Worm (Caenorhabditis elegans) whole organism, L3 larva: ENCODE results near the gene avr-15.

ENCODE experiments used
- R02D3.7 ChIP-seq: fragments of 150-350 bp; optimal IDR thresholded peaks from 2 replicates; lab custom pipeline; 2014; ENCODE audit warnings: missing biosample characterization, missing genetic modification characterization
- aly-2 ChIP-seq: fragments of 150-350 bp; optimal IDR thresholded peaks from 2 replicates; lab custom pipeline; 2014; ENCODE audit warnings: missing biosample characterization, missing genetic modification characterization
- ama-1 ChIP-seq: fragments of 150-350 bp; optimal IDR thresholded peaks from 2 replicates; lab custom pipeline; 2018
- ceh-28 ChIP-seq: fragments of 150-350 bp; optimal IDR thresholded peaks from 2 replicates; lab custom pipeline; 2014; ENCODE audit warnings: missing biosample characterization, missing genetic modification reagents, missing genetic modification characterization
- ceh-82 ChIP-seq: fragments of 150-350 bp; optimal IDR thresholded peaks from 2 replicates; lab custom pipeline; 2014; ENCODE audit warnings: missing biosample characterization, missing genetic modification characterization
- daf-12 ChIP-seq: fragments of 150-350 bp; optimal IDR thresholded peaks from 2 replicates; lab custom pipeline; 2014; ENCODE audit warnings: missing biosample characterization, missing genetic modification reagents, missing genetic modification characterization
- elt-1 ChIP-seq: fragments of 150-350 bp; optimal IDR thresholded peaks from 2 replicates; lab custom pipeline; 2014; ENCODE audit warnings: missing biosample characterization, missing genetic modification characterization
- elt-2 ChIP-seq: sonication (generic microtip); optimal IDR thresholded peaks from 2 replicates; lab custom pipeline; 2016; ENCODE audit warnings: missing genetic modification reagents, mild to moderate bottlenecking, missing genetic modification characterization, missing compliant biosample characterization
- elt-3 ChIP-seq, 3 experiments: fragments of 150-350 bp in 1 of 3; sonication (generic microtip) in 2 of 3; optimal IDR thresholded peaks; 2 replicates in 2 of 3; 4 replicates in 1 of 3; lab custom pipeline; 2014 to 2017; ENCODE audit warnings: missing biosample characterization in 3 of 3, missing genetic modification characterization in 3 of 3
- eor-1 ChIP-seq, 2 experiments: fragments of 150-350 bp; optimal IDR thresholded peaks; 2 replicates each; lab custom pipeline; 2014 to 2018; ENCODE audit warnings: missing biosample characterization in 2 of 2, missing genetic modification characterization in 2 of 2
- fkh-10 ChIP-seq: sonication (generic microtip); optimal IDR thresholded peaks from 2 replicates; lab custom pipeline; 2017; ENCODE audit warnings: missing biosample characterization, missing genetic modification reagents, missing genetic modification characterization
- fkh-2 ChIP-seq: fragments of 150-350 bp; optimal IDR thresholded peaks from 2 replicates; lab custom pipeline; 2014; ENCODE audit warnings: missing biosample characterization, missing genetic modification reagents, missing genetic modification characterization
- lin-15B ChIP-seq: fragments of 150-350 bp; optimal IDR thresholded peaks from 2 replicates; lab custom pipeline; 2014; ENCODE audit warnings: missing biosample characterization, missing genetic modification characterization
- lin-39 ChIP-seq: fragments of 150-350 bp; optimal IDR thresholded peaks from 2 replicates; lab custom pipeline; 2018; ENCODE audit warnings: missing biosample characterization, missing genetic modification reagents, missing genetic modification characterization
- lsy-12 ChIP-seq: sonication (generic microtip); optimal IDR thresholded peaks from 2 replicates; lab custom pipeline; 2016; ENCODE audit warnings: mild to moderate bottlenecking, missing genetic modification characterization, missing compliant biosample characterization
- mdl-1 ChIP-seq: fragments of 150-350 bp; optimal IDR thresholded peaks from 2 replicates; lab custom pipeline; 2014; ENCODE audit warnings: missing biosample characterization, missing genetic modification characterization
- mml-1 ChIP-seq: fragments of 150-350 bp; sonication (generic microtip); optimal IDR thresholded peaks from 3 replicates; lab custom pipeline; 2014; ENCODE audit warnings: missing biosample characterization, missing genetic modification characterization
- nfya-1 ChIP-seq: sonication (generic microtip); optimal IDR thresholded peaks from 2 replicates; lab custom pipeline; 2017; ENCODE audit warnings: missing genetic modification characterization, mild to moderate bottlenecking, missing compliant biosample characterization, antibody characterized with exemption, moderate library complexity; ENCODE audit not compliant: insufficient read depth
- nhr-11 ChIP-seq: fragments of 150-350 bp; optimal IDR thresholded peaks from 2 replicates; lab custom pipeline; 2014; ENCODE audit warnings: missing biosample characterization, missing genetic modification characterization
- nhr-12 ChIP-seq: fragments of 150-350 bp; optimal IDR thresholded peaks from 2 replicates; lab custom pipeline; 2014; ENCODE audit warnings: missing biosample characterization, missing genetic modification characterization
- nhr-23 ChIP-seq: fragments of 150-350 bp; optimal IDR thresholded peaks from 2 replicates; lab custom pipeline; 2014; ENCODE audit warnings: missing biosample characterization, missing genetic modification reagents, missing genetic modification characterization
- nhr-237 ChIP-seq: fragments of 150-350 bp; optimal IDR thresholded peaks from 2 replicates; lab custom pipeline; 2014; ENCODE audit warnings: missing biosample characterization, missing genetic modification characterization
- nhr-25 ChIP-seq: sonication (generic microtip); optimal IDR thresholded peaks from 2 replicates; lab custom pipeline; 2017; ENCODE audit warnings: missing biosample characterization, missing genetic modification characterization
- nhr-28 ChIP-seq: fragments of 150-350 bp; optimal IDR thresholded peaks from 2 replicates; lab custom pipeline; 2014; ENCODE audit warnings: missing biosample characterization, missing genetic modification characterization
- nhr-43 ChIP-seq: sonication (generic microtip); optimal IDR thresholded peaks from 2 replicates; lab custom pipeline; 2016; ENCODE audit warnings: mild to moderate bottlenecking, missing genetic modification characterization, missing compliant biosample characterization; ENCODE audit not compliant: poor library complexity, severe bottlenecking
- nhr-67 ChIP-seq: fragments of 150-350 bp; optimal IDR thresholded peaks from 2 replicates; lab custom pipeline; 2014; ENCODE audit warnings: missing biosample characterization, missing genetic modification characterization
- nhr-77 ChIP-seq: fragments of 150-350 bp; optimal IDR thresholded peaks from 2 replicates; lab custom pipeline; 2014; ENCODE audit warnings: missing biosample characterization, missing genetic modification characterization
- sea-2 ChIP-seq: fragments of 150-350 bp; sonication (generic microtip); optimal IDR thresholded peaks from 4 replicates; lab custom pipeline; 2014; ENCODE audit warnings: missing biosample characterization, missing genetic modification reagents, missing genetic modification characterization
- skn-1 ChIP-seq: fragments of 150-350 bp; optimal IDR thresholded peaks from 2 replicates; lab custom pipeline; 2014; ENCODE audit warnings: missing biosample characterization, missing genetic modification characterization
- unc-62 ChIP-seq: fragments of 150-350 bp; sonication (generic microtip); optimal IDR thresholded peaks from 4 replicates; lab custom pipeline; 2014; ENCODE audit warnings: missing biosample characterization, missing genetic modification reagents, missing genetic modification characterization
- zag-1 ChIP-seq: fragments of 150-350 bp; optimal IDR thresholded peaks from 2 replicates; lab custom pipeline; 2014; ENCODE audit warnings: missing biosample characterization, missing genetic modification characterization
- ztf-11 ChIP-seq: fragments of 150-350 bp; optimal IDR thresholded peaks from 2 replicates; lab custom pipeline; 2014; ENCODE audit warnings: missing biosample characterization, missing genetic modification characterization
- ztf-4 ChIP-seq: fragments of 150-350 bp; optimal IDR thresholded peaks from 2 replicates; lab custom pipeline; 2014; ENCODE audit warnings: missing biosample characterization, missing genetic modification characterization

avr-15 gene

DNA sequence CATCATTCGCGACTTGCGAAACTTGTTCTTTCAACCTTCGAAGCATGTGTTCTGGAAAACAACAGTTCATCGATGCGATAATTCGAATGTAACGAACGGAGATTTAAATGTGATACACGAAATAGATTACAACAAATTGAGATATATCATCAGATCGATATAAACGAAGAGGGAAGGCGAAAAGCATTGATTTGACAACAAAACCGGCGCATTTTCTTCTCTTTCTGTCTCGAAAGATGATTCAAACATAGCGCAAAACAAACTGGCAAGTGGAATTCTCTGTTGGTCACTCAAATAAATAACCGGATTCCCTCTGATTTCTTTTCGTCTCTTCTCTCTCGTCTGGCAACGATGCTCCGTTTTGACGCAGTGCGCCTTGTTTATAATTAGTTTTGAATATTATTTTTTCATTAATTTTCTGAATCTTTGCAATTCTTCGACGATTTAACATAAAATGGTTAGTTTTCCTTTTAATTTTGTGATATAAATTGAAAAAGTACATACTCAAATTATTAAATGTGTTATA lies 14.1 kb downstream of the avr-15 start, which contains the start of the genes eea-1 and gut-2 (continued):
- TF ChIP-seq lin-39 (tag; lab: Kevin White, UChicago) (peak; percentile 8), ceh-28 (peak; percentile 40), ceh-82 (tag; lab: Kevin White, UChicago) (no peak), nhr-77 (tag; lab: Kevin White, UChicago) (no peak), nfya-1 (peak; percentile 69), nhr-28 (tag; lab: Kevin White, UChicago) (no peak), nhr-11 (tag; lab: Kevin White, UChicago) (no peak), lsy-12 (tag; lab: Kevin White, UChicago) (no peak), ama-1 (lab: Kevin White, UChicago) (peak; percentile 19), sea-2 (GFP tag; lab: Kevin White, UChicago) (no peak), aly-2 (tag; lab: Kevin White, UChicago) (no peak), ztf-11 (tag; lab: Kevin White, UChicago) (no peak), fkh-10 (GFP tag; lab: Kevin White, UChicago) (no peak), lin-15B (tag; lab: Kevin White, UChicago) (peak; percentile 77), nhr-67 (no peak), eor-1 (tag; optimal IDR thresholded peaks at IDR 0.05; lab: Kevin White, UChicago) (no peak), nhr-25 (tag; lab: Kevin White, UChicago) (peak; percentile 73), elt-2 (tag; lab: Kevin White, UChicago) (peak; percentile 14)

DNA sequence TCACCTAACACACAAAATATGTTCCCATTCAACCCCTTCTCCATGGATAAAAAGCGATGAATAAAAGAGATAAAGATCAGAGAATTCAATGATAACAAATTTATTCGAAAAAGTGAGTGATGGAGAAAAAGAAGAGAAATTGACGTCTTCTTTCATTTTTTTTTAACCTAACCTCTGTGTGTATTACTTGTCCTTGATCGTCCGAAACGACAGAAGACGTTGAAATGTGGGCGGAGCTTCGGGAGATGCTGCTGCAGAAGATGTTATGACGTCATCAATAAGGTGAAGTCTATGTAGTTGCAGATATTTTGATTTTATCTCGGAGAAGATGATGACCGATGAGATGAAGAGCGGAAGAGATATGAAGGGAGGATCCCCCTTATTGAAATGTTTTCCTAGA lies 21.7 kb downstream of the avr-15 start, which contains the start of gene T10G3.3:
TSS of gene T10G3.3 (minus strand) at position 370 of the 400 bp plus-strand sequence.
- TF ChIP-seq nhr-25 (tag; lab: Kevin White, UChicago) (peak; percentile 69), ama-1 (lab: Kevin White, UChicago) (no peak), nhr-23 (tag; lab: Kevin White, UChicago) (peak; percentile 39), nhr-43 (peak; percentile 2), eor-1 (tag; optimal IDR thresholded peaks at IDR 0.05; lab: Kevin White, UChicago) (no peak), lsy-12 (tag; lab: Kevin White, UChicago) (no peak), fkh-2 (no peak), elt-1 (tag; lab: Kevin White, UChicago) (peak; percentile 90)
- TF ChIP-seq, all 47 proteins: peak for 4

DNA sequence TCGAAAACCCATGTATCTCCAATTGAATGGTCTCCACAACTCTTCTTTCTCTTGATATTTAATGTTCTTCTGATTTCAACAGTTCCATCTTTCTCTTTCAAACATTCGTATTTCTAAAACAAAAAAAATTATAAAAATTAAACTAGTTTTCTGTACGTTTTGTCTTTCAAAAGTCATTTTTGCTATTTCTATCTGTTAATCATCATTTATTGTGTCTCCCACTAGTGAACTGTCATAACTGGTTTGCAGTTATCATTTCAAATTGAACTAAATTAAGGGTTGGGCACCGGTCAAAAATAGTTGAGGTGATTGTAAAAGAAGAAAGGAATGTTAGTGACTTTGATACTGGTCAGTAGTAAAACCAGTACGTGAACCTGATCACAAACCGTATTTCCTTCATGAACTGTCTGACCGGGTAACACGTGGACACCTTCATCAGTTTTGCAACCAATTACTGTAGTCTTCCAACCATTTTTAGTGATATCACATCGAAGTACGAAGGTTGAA lies 23.2 kb downstream of the avr-15 start:
- TF ChIP-seq elt-3 (tag; optimal IDR thresholded peaks at IDR 0.05; lab: Kevin White, UChicago) (peak in 1 of 3 experiments; percentile 30), fkh-10 (GFP tag; lab: Kevin White, UChicago) (no peak), nhr-12 (tag; lab: Kevin White, UChicago) (no peak), nhr-43 (no peak), zag-1 (no peak), nhr-77 (tag; lab: Kevin White, UChicago) (no peak), skn-1 (no peak), nhr-25 (tag; lab: Kevin White, UChicago) (no peak)

DNA sequence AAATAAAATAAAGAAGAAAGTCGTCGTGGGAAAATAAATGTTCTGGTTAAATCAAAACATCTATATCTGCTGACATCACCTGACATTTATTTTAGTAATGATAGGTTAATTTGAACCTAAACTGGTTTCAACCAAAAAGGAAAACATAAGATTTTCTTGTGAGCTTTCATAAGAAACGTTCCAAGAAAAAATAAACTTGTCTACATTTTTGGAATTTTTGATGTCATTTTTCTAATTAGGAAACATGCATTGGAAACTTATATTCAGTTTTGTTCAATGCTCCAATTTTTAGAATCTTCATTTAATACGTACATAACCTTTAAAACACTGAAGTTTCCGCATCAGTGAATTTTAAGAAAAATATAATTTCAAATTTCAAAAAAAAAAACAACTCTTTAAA lies 25.8 kb downstream of the avr-15 start:
- TF ChIP-seq eor-1 (tag; optimal IDR thresholded peaks at IDR 0.05; lab: Kevin White, UChicago) (no peak), nhr-12 (tag; lab: Kevin White, UChicago) (no peak), mdl-1 (tag; lab: Kevin White, UChicago) (no peak), nhr-11 (tag; lab: Kevin White, UChicago) (no peak), unc-62 (GFP tag; lab: Kevin White, UChicago) (no peak), lsy-12 (tag; lab: Kevin White, UChicago) (no peak), nhr-237 (no peak)
- TF ChIP-seq, all 47 proteins: peak for 0

DNA sequence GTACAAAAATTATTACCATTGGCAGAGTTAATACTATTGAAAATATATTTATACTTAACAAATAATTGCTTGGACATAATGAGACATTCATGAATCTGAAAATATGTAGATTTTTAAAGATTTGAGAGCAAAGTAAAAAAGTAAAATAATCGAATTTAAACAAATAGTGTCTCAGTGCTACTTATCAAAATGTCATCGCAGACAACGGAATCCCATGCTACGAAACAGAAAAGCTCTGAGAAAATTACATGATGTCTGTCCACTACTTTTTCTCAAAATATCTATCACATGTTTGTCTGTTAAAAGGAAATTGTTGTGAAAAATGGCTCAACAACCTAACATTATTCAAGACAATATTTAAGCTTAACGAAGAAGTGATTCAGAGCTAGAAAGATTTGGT lies 27.2 kb downstream of the avr-15 start, which contains the start of gene T10G3.4:
TSS of gene T10G3.4 (minus strand) at position 101 of the 400 bp plus-strand sequence.
- no peak for TF ChIP-seq ama-1 (lab: Kevin White, UChicago)
- TF ChIP-seq ztf-4 (tag; lab: Kevin White, UChicago): no peak
- TF ChIP-seq nhr-12 (tag; lab: Kevin White, UChicago): no peak
- TF ChIP-seq daf-12 (tag; lab: Kevin White, UChicago): no peak
- no peak for TF ChIP-seq lin-15B (tag; lab: Kevin White, UChicago)
- TF ChIP-seq eor-1 (tag; optimal IDR thresholded peaks at IDR 0.05; lab: Kevin White, UChicago): no peak
- no peak for TF ChIP-seq elt-3 (tag; optimal IDR thresholded peaks at IDR 0.05; lab: Kevin White, UChicago)
- TF ChIP-seq mdl-1 (tag; lab: Kevin White, UChicago): no peak
- TF ChIP-seq mml-1: no peak
- TF ChIP-seq nhr-28 (tag; lab: Kevin White, UChicago): no peak
- no peak for TF ChIP-seq lin-39 (tag; lab: Kevin White, UChicago)
- no peak for TF ChIP-seq R02D3.7
- no peak for TF ChIP-seq nhr-25 (tag; lab: Kevin White, UChicago)
